Worm (Caenorhabditis elegans) whole organism, L1 larva: ENCODE data around the gene sre-36.
A peak's percentile ranks its signal among the peaks of the same experiment; 100 is the strongest.
"Not testable (repeated sequence)": the region's sequence is repeated elsewhere in the genome, so short reads cannot be mapped to it uniquely, and the experiment has no call there.

Source experiments
- C16A3.4 ChIP-seq: fragments of 150-350 bp; optimal IDR thresholded peaks from 2 replicates; lab custom pipeline; 2014; ENCODE audit warnings: missing biosample characterization, missing genetic modification characterization
- F16B12.6 ChIP-seq: fragments of 150-350 bp; optimal IDR thresholded peaks from 2 replicates; lab custom pipeline; 2014; ENCODE audit warnings: missing biosample characterization, missing genetic modification characterization
- alr-1 ChIP-seq: fragments of 200-800 bp; sonication (Bioruptor generic); optimal IDR thresholded peaks from 2 replicates; lab custom pipeline; 2018; ENCODE audit warnings: borderline replicate concordance, mild to moderate bottlenecking, missing genetic modification characterization, missing compliant biosample characterization
- aly-2 ChIP-seq: fragments of 150-350 bp; optimal IDR thresholded peaks from 2 replicates; lab custom pipeline; 2014; ENCODE audit warnings: missing biosample characterization, missing genetic modification characterization
- ceh-82 ChIP-seq, 3 experiments: fragments of 150-350 bp in 1 of 3; sonication (generic microtip) in 2 of 3; optimal IDR thresholded peaks; 2 replicates each; lab custom pipeline; 2014 to 2017; ENCODE audit warnings: missing biosample characterization in 3 of 3, missing genetic modification characterization in 3 of 3
- ces-1 ChIP-seq: fragments of 150-350 bp; optimal IDR thresholded peaks from 2 replicates; lab custom pipeline; 2014; ENCODE audit warnings: missing biosample characterization, missing genetic modification reagents, missing genetic modification characterization
- dpl-1 ChIP-seq, 3 experiments: fragments of 150-350 bp in 2 of 3; sonication (generic microtip) in 1 of 3; optimal IDR thresholded peaks; 2 replicates each; lab custom pipeline; 2014 to 2017; ENCODE audit warnings: missing biosample characterization in 3 of 3, missing genetic modification characterization in 3 of 3, missing genetic modification reagents in 3 of 3
- efl-1 ChIP-seq, 4 experiments: fragments of 150-350 bp; optimal IDR thresholded peaks in 3 of 4; peaks in 1 of 4; 1 replicate in 1 of 4; 2 replicates in 3 of 4; lab custom pipeline; 2014; ENCODE audit warnings: missing biosample characterization in 2 of 4, missing genetic modification characterization in 2 of 4, missing genetic modification reagents in 2 of 4
- elt-2 ChIP-seq: sonication (generic microtip); optimal IDR thresholded peaks from 2 replicates; lab custom pipeline; 2016; ENCODE audit warnings: missing genetic modification characterization, mild to moderate bottlenecking, inconsistent platforms, missing compliant biosample characterization, missing genetic modification reagents
- elt-3 ChIP-seq, 6 experiments: fragments of 150-350 bp in 1 of 6; sonication (generic microtip); optimal IDR thresholded peaks; 2 replicates each; lab custom pipeline; 2017 to 2018; ENCODE audit warnings: missing biosample characterization in 6 of 6, missing genetic modification characterization in 6 of 6, inconsistent platforms in 1 of 6
- fkh-4 ChIP-seq: sonication (generic microtip); optimal IDR thresholded peaks from 2 replicates; lab custom pipeline; 2016; ENCODE audit warnings: missing compliant biosample characterization, missing genetic modification characterization, borderline replicate concordance
- grh-1 ChIP-seq: fragments of 200-800 bp; sonication (Bioruptor generic); IDR thresholded peaks from 2 replicates; pipeline ENCODE4 v1.3.6; 2022; ENCODE audit warnings: missing genetic modification reagents, missing genetic modification characterization, missing compliant biosample characterization
- hlh-17 ChIP-seq: fragments of 200-800 bp; sonication (Bioruptor generic); optimal IDR thresholded peaks from 2 replicates; lab custom pipeline; 2018; ENCODE audit warnings: missing genetic modification characterization, mild to moderate bottlenecking, missing compliant biosample characterization, moderate library complexity, borderline replicate concordance
- hlh-4 ChIP-seq: sonication (generic microtip); optimal IDR thresholded peaks from 2 replicates; lab custom pipeline; 2016; ENCODE audit warnings: mild to moderate bottlenecking, missing genetic modification characterization, missing compliant biosample characterization
- isw-1 ChIP-seq: fragments of 200-800 bp; sonication (Bioruptor generic); IDR thresholded peaks from 2 replicates; pipeline ENCODE4 v1.3.6; 2022; ENCODE audit warnings: missing genetic modification characterization, missing compliant biosample characterization
- lin-35 ChIP-seq, 2 experiments: fragments of 150-350 bp; optimal IDR thresholded peaks; 2 replicates each; lab custom pipeline; 2014; ENCODE audit warnings: missing biosample characterization in 2 of 2, missing genetic modification characterization in 2 of 2, missing genetic modification reagents in 2 of 2
- lir-3 ChIP-seq: sonication (generic microtip); optimal IDR thresholded peaks from 2 replicates; lab custom pipeline; 2016; ENCODE audit warnings: mild to moderate bottlenecking, missing genetic modification characterization, moderate library complexity, missing compliant biosample characterization; ENCODE audit not compliant: poor library complexity
- nhr-12 ChIP-seq: sonication (generic microtip); optimal IDR thresholded peaks from 2 replicates; lab custom pipeline; 2017; ENCODE audit warnings: missing biosample characterization, missing genetic modification characterization
- nhr-20 ChIP-seq: sonication (generic microtip); optimal IDR thresholded peaks from 2 replicates; lab custom pipeline; 2016; ENCODE audit warnings: mild to moderate bottlenecking, missing genetic modification characterization, missing compliant biosample characterization
- nhr-237 ChIP-seq: fragments of 150-350 bp; optimal IDR thresholded peaks from 2 replicates; lab custom pipeline; 2014; ENCODE audit warnings: missing biosample characterization, missing genetic modification characterization
- nhr-47 ChIP-seq: sonication (generic microtip); optimal IDR thresholded peaks from 2 replicates; lab custom pipeline; 2016; ENCODE audit warnings: mild to moderate bottlenecking, missing genetic modification characterization, moderate library complexity, missing compliant biosample characterization
- nhr-71 ChIP-seq: sonication (generic microtip); optimal IDR thresholded peaks from 2 replicates; lab custom pipeline; 2016; ENCODE audit warnings: mild to moderate bottlenecking, missing genetic modification characterization, moderate library complexity, missing compliant biosample characterization
- nhr-84 ChIP-seq: sonication (generic microtip); optimal IDR thresholded peaks from 2 replicates; lab custom pipeline; 2017; ENCODE audit warnings: missing biosample characterization, missing genetic modification characterization
- nhr-85 ChIP-seq: sonication (generic microtip); peaks from one replicate; lab custom pipeline; 2016; ENCODE audit warnings: missing genetic modification characterization, inconsistent platforms, missing compliant biosample characterization
- nhr-90 ChIP-seq: sonication (generic microtip); optimal IDR thresholded peaks from 2 replicates; lab custom pipeline; 2016; ENCODE audit warnings: mild to moderate bottlenecking, missing genetic modification characterization, missing compliant biosample characterization; ENCODE audit not compliant: poor library complexity
- pax-3 ChIP-seq: fragments of 200-800 bp; sonication (Bioruptor generic); optimal IDR thresholded peaks from 2 replicates; lab custom pipeline; 2018; ENCODE audit warnings: mild to moderate bottlenecking, missing genetic modification characterization, moderate library complexity, missing compliant biosample characterization
- skn-1 ChIP-seq: fragments of 150-350 bp; optimal IDR thresholded peaks from 2 replicates; lab custom pipeline; 2014; ENCODE audit warnings: missing biosample characterization, missing genetic modification characterization
- unc-98 ChIP-seq: fragments of 200-800 bp; sonication (Bioruptor generic); IDR thresholded peaks from 2 replicates; pipeline ENCODE4 v1.3.6; 2022; ENCODE audit warnings: missing genetic modification characterization, missing compliant biosample characterization
- zag-1 ChIP-seq: fragments of 150-350 bp; optimal IDR thresholded peaks from 2 replicates; lab custom pipeline; 2014; ENCODE audit warnings: missing biosample characterization, missing genetic modification characterization
- zip-4 ChIP-seq: fragments of 200-800 bp; sonication (Bioruptor generic); optimal IDR thresholded peaks from 2 replicates; lab custom pipeline; 2018; ENCODE audit warnings: mild to moderate bottlenecking, missing genetic modification characterization, moderate library complexity, missing compliant biosample characterization

The sre-36 gene

DNA sequence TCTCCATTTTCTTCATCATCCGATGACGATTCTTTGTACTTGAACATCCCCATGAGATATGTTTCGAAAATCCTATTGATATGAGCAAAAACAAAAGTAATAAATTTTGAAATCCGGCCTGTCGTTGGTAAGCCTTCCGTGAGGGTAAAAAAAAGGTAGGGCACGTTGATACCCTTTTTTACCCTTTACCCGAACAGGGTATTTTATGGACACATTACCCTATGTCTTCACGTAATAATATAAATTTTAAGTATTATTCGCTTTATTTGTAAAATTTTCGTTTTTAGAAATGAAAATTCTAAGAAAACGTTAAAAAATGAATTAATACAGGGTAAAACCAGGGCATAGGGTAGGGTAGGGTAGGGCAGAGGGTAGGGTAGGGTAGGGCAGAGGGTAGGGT lies 15.8 kb upstream of the sre-36 start, which contains the start of gene F13A7.7:
Gene F13A7.7, minus strand, starts transcription at position 101 of the 400 bp plus-strand sequence.
- TF ChIP-seq unc-98 (GFP tag; lab: Robert Waterston, UW); nhr-12 (tag; lab: Kevin White, UChicago); ces-1 (GFP tag; lab: Kevin White, UChicago): not testable (repeated sequence)

- TF ChIP-seq nhr-84 (tag; lab: Kevin White, UChicago) (no peak), zag-1 (tag; lab: Kevin White, UChicago) (no peak), lir-3 (tag; lab: Kevin White, UChicago) (no peak), hlh-4 (tag; lab: Kevin White, UChicago) (peak; percentile 88)
- TF ChIP-seq, all 84 proteins: peak for 1
Observed at ce11 chrV:16388268-16388667, 11.2 kb upstream of the sre-36 start, which contains the start of gene sri-65. sri-65 (minus strand) TSS chrV:16388368.

DNA sequence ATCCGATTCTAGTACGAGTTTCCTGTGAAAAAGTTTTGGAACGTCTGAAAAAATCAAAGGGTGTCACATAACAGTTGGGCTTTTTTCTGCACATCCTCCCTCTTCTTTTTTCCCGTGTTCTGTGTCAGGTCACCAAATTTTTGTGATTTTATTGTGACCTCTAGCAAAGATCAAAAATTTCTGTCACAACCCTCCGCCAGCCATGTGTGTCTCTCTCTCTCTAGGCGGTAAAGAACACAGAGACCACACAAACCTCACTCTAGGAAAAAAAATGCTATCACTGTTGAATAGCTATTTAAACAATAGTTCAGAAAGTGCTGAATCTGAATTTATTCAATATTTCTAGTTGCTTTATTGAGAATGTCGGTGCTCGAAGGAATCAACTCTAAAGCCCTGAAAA lies 8.8 kb upstream of the sre-36 start, which contains the start of gene gst-44:
Gene gst-44, plus strand, starts transcription at position 237 of the 400 bp plus-strand sequence.
- TF ChIP-seq lin-35 (GFP tag; optimal IDR thresholded peaks at IDR 0.05; lab: Kevin White, UChicago), result peak in 1 of 2 experiments; percentile 28
- peak; percentile 75 for TF ChIP-seq nhr-20 (tag; lab: Kevin White, UChicago)
- TF ChIP-seq F16B12.6 (tag; lab: Kevin White, UChicago), result no peak
- TF ChIP-seq elt-2 (tag; lab: Kevin White, UChicago), result peak; percentile 4
- TF ChIP-seq hlh-17 (GFP tag; lab: Kevin White, UChicago), result no peak
- TF ChIP-seq, all 84 proteins: peak for 3

- TF ChIP-seq aly-2 (tag; lab: Kevin White, UChicago) (no peak), zip-4 (GFP tag; lab: Kevin White, UChicago) (no peak), C16A3.4 (tag; lab: Kevin White, UChicago) (no peak), fkh-4 (tag; lab: Kevin White, UChicago) (no peak)
Observed at ce11 chrV:16393728-16394127, 5.8 kb upstream of the sre-36 start, which contains the start of gene srd-63. srd-63 (minus strand) TSS chrV:16393828.

- peak; percentile 19 for TF ChIP-seq nhr-90 (tag; lab: Kevin White, UChicago)
- peak; percentile 46 for TF ChIP-seq elt-2 (tag; lab: Kevin White, UChicago)
- peak in 1 of 2 experiments; percentile 1 for TF ChIP-seq lin-35 (GFP tag; optimal IDR thresholded peaks at IDR 0.05; lab: Kevin White, UChicago)
- TF ChIP-seq ceh-82 (tag; optimal IDR thresholded peaks at IDR 0.05; lab: Kevin White, UChicago), result peak in 1 of 3 experiments; percentile 16
- peak; percentile 17 for TF ChIP-seq nhr-47 (tag; lab: Kevin White, UChicago)
- TF ChIP-seq nhr-71 (tag; lab: Kevin White, UChicago), result peak; percentile 40
- peak in 2 of 3 experiments; percentile 4 to 17 for TF ChIP-seq dpl-1 (GFP tag; optimal IDR thresholded peaks at IDR 0.05; lab: Kevin White, UChicago)
- TF ChIP-seq elt-3 (tag; optimal IDR thresholded peaks at IDR 0.05; lab: Kevin White, UChicago), result peak in 1 of 6 experiments; percentile 28
- peak; percentile 81 for TF ChIP-seq skn-1
- TF ChIP-seq zip-4 (GFP tag; lab: Kevin White, UChicago), result peak; percentile 99
- TF ChIP-seq pax-3, result no peak
- peak; percentile 7 to 25 for TF ChIP-seq efl-1 (optimal IDR thresholded peaks at IDR 0.05; lab: Kevin White, UChicago)
- peak; percentile 10 to 82 for TF ChIP-seq efl-1 (GFP tag; optimal IDR thresholded peaks at IDR 0.05 in 1 of 2; lab: Kevin White, UChicago)
- TF ChIP-seq aly-2 (tag; lab: Kevin White, UChicago), result no peak
- TF ChIP-seq nhr-237 (tag; lab: Kevin White, UChicago), result no peak
- no peak for TF ChIP-seq isw-1 (GFP tag; lab: Robert Waterston, UW)
- TF ChIP-seq nhr-85, result peak; percentile 66
Observed at ce11 chrV:16395131-16395530, 4.4 kb upstream of the sre-36 start, which contains the start of gene F13A7.11. F13A7.11 (minus strand) TSS chrV:16395304.

DNA sequence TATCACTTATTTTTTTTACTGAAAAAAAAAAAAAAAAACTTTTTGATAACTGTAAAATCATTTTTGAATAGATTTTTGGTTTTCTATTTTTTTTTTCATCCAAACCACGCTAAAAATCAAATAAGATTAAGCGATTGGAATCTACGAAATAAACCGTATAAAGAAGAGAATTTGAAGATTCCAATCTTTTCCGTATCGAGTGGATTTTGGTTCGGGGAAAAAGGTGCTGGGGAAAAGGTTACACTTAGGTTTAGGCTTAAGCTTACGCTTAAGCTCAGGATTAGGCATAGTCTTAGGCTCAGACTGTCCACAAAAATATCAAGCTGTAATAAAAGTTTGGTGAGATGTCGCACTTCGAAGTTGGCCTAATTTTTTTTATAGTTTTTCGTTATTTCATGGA lies 3.7 kb upstream of the sre-36 start, which contains the start of gene F13A7.12:
Gene F13A7.12, plus strand, starts transcription at position 301 of the 400 bp plus-strand sequence.
- TF ChIP-seq alr-1 (tag; lab: Kevin White, UChicago) (no peak), grh-1 (no peak), lir-3 (tag; lab: Kevin White, UChicago) (no peak), nhr-84 (tag; lab: Kevin White, UChicago) (no peak)
